Worm (Caenorhabditis elegans): ENCODE measurements around the gene F26D11.13.

Gene F26D11.13

ce11 chrV:7970519-7970918 lies 16.1 kb upstream of the F26D11.13 start:
- TF ChIP-seq bed-1 (GFP tag; IDR thresholded peaks at IDR 0.05), result no peak
- no peak for TF ChIP-seq ceh-79 (tag; optimal IDR thresholded peaks at IDR 0.05)
- no peak for TF ChIP-seq Y56A3A.18 (GFP tag; IDR thresholded peaks at IDR 0.05)
- TF ChIP-seq Y53F4B.3 (GFP tag; IDR thresholded peaks at IDR 0.05), result no peak
- TF ChIP-seq athp-1 (tag; optimal IDR thresholded peaks at IDR 0.05), result no peak
- TF ChIP-seq F52B5.7 (tag; optimal IDR thresholded peaks at IDR 0.05), result no peak
- TF ChIP-seq B0019.2 (GFP tag; conservative IDR thresholded peaks at IDR 0.05), result no peak
- no peak for TF ChIP-seq F39B2.1 (GFP tag; IDR thresholded peaks at IDR 0.05)
- TF ChIP-seq lsy-27 (tag; optimal IDR thresholded peaks at IDR 0.05; ENCODE audit: borderline replicate concordance, insufficient read depth), result no peak

- TF ChIP-seq egl-44 (GFP tag; IDR thresholded peaks at IDR 0.05) (no peak), dpl-1 (GFP tag; optimal IDR thresholded peaks at IDR 0.05) (no peak), ZK185.1 (tag; optimal IDR thresholded peaks at IDR 0.05; ENCODE audit: poor library complexity, severe bottlenecking) (no peak), K11D2.4 (GFP tag; IDR thresholded peaks at IDR 0.05) (no peak), ztf-25 (GFP tag; IDR thresholded peaks at IDR 0.05) (no peak)
These were observed 14.7 kb upstream of the F26D11.13 start, which contains the start of gene che-7 for ce11 chrV:7969107-7969506. che-7 (minus strand) TSS chrV:7969207.

- no peak for TF ChIP-seq ceh-100 (GFP tag; IDR thresholded peaks at IDR 0.05)
These were observed 10.0 kb upstream of the F26D11.13 start for ce11 chrV:7964429-7964828.

ce11 chrV:7958740-7959320 lies 4.4 kb upstream of the F26D11.13 start, which contains the start of the genes clec-217 and F26D11.2:
clec-217 (minus strand) TSS chrV:7958840.
F26D11.2 (plus strand) TSS chrV:7959270.
- TF ChIP-seq atf-7 (tag; optimal IDR thresholded peaks at IDR 0.05) (no peak), T07F8.4 (tag; optimal IDR thresholded peaks at IDR 0.05) (no peak), athp-1 (tag; optimal IDR thresholded peaks at IDR 0.05) (no peak), attf-3 (GFP tag; conservative IDR thresholded peaks at IDR 0.05) (no peak), F37B4.10 (GFP tag; IDR thresholded peaks at IDR 0.05) (no peak), cebp-2 (GFP tag; IDR thresholded peaks at IDR 0.05) (no peak), madf-6 (GFP tag; IDR thresholded peaks at IDR 0.05) (no peak), let-607 (tag; optimal IDR thresholded peaks at IDR 0.05) (no peak), attf-6 (GFP tag; IDR thresholded peaks at IDR 0.05) (no peak), repo-1 (tag; optimal IDR thresholded peaks at IDR 0.05) (no peak), ceh-58 (GFP tag; IDR thresholded peaks at IDR 0.05) (no peak), rcor-1 (GFP tag; IDR thresholded peaks at IDR 0.05) (no peak), sdz-38 (tag; optimal IDR thresholded peaks at IDR 0.05) (no peak), gei-17 (GFP tag; optimal IDR thresholded peaks at IDR 0.05) (no peak), ztf-28 (GFP tag; IDR thresholded peaks at IDR 0.05) (no peak), nfya-1 (tag; optimal IDR thresholded peaks at IDR 0.05; ENCODE audit: borderline replicate concordance, insufficient read depth) (no peak), somi-1 (GFP tag; optimal IDR thresholded peaks at IDR 0.05) (no peak), Y95B8A.8 (GFP tag; IDR thresholded peaks at IDR 0.05) (no peak), ama-1 (optimal IDR thresholded peaks at IDR 0.05) (no peak), ama-1 (GFP tag; optimal IDR thresholded peaks at IDR 0.05) (no peak), mes-4 (tag; optimal IDR thresholded peaks at IDR 0.05) (no peak)

Measured in whole organism, young adult.